Worm (Caenorhabditis elegans) whole organism, L1 larva: Measurements from ENCODE around the gene unc-24.

Source experiments
- C04F5.9 ChIP-seq: sonication (generic microtip); optimal IDR thresholded peaks from 2 replicates; lab custom pipeline; 2016; ENCODE audit warnings: missing genetic modification characterization, missing compliant biosample characterization
- aha-1 ChIP-seq: fragments of 150-350 bp; optimal IDR thresholded peaks from 2 replicates; lab custom pipeline; 2014; ENCODE audit warnings: missing biosample characterization, missing genetic modification characterization
- alr-1 ChIP-seq: fragments of 200-800 bp; sonication (Bioruptor generic); optimal IDR thresholded peaks from 2 replicates; lab custom pipeline; 2018; ENCODE audit warnings: borderline replicate concordance, mild to moderate bottlenecking, missing genetic modification characterization, missing compliant biosample characterization
- aly-2 ChIP-seq: fragments of 150-350 bp; optimal IDR thresholded peaks from 2 replicates; lab custom pipeline; 2014; ENCODE audit warnings: missing biosample characterization, missing genetic modification characterization
- blmp-1 ChIP-seq: fragments of 150-350 bp; optimal IDR thresholded peaks from 2 replicates; lab custom pipeline; 2014; ENCODE audit warnings: missing biosample characterization, missing genetic modification characterization
- ceh-82 ChIP-seq, 3 experiments: fragments of 150-350 bp in 1 of 3; sonication (generic microtip) in 2 of 3; optimal IDR thresholded peaks; 2 replicates each; lab custom pipeline; 2014 to 2017; ENCODE audit warnings: missing biosample characterization in 3 of 3, missing genetic modification characterization in 3 of 3
- ceh-88 ChIP-seq: fragments of 200-800 bp; sonication (Bioruptor generic); IDR thresholded peaks from 2 replicates; pipeline ENCODE4 v1.3.6; 2022; ENCODE audit warnings: missing genetic modification characterization, missing compliant biosample characterization
- dsc-1 ChIP-seq: sonication (generic microtip); optimal IDR thresholded peaks from 2 replicates; lab custom pipeline; 2016; ENCODE audit warnings: mild to moderate bottlenecking, missing genetic modification characterization, missing compliant biosample characterization
- efl-1 ChIP-seq, 4 experiments: fragments of 150-350 bp; optimal IDR thresholded peaks in 3 of 4; peaks in 1 of 4; 1 replicate in 1 of 4; 2 replicates in 3 of 4; lab custom pipeline; 2014; ENCODE audit warnings: missing biosample characterization in 2 of 4, missing genetic modification characterization in 2 of 4, missing genetic modification reagents in 2 of 4
- egl-27 ChIP-seq, 2 experiments: fragments of 150-350 bp in 1 of 2; sonication (generic microtip); optimal IDR thresholded peaks; 3 replicates each; lab custom pipeline; 2017 to 2018; ENCODE audit warnings: missing biosample characterization in 2 of 2, missing genetic modification characterization in 2 of 2, missing genetic modification reagents in 2 of 2
- elt-2 ChIP-seq: sonication (generic microtip); optimal IDR thresholded peaks from 2 replicates; lab custom pipeline; 2016; ENCODE audit warnings: missing genetic modification characterization, mild to moderate bottlenecking, inconsistent platforms, missing compliant biosample characterization, missing genetic modification reagents
- elt-3 ChIP-seq, 6 experiments: fragments of 150-350 bp in 1 of 6; sonication (generic microtip); optimal IDR thresholded peaks; 2 replicates each; lab custom pipeline; 2017 to 2018; ENCODE audit warnings: missing biosample characterization in 6 of 6, missing genetic modification characterization in 6 of 6, inconsistent platforms in 1 of 6
- fkh-10 ChIP-seq: sonication (generic microtip); optimal IDR thresholded peaks from 2 replicates; lab custom pipeline; 2017; ENCODE audit warnings: missing biosample characterization, missing genetic modification reagents, missing genetic modification characterization
- fos-1 ChIP-seq: fragments of 150-350 bp; optimal IDR thresholded peaks from 2 replicates; lab custom pipeline; 2014; ENCODE audit warnings: missing biosample characterization, missing genetic modification characterization
- isw-1 ChIP-seq: fragments of 200-800 bp; sonication (Bioruptor generic); IDR thresholded peaks from 2 replicates; pipeline ENCODE4 v1.3.6; 2022; ENCODE audit warnings: missing genetic modification characterization, missing compliant biosample characterization
- lin-39 ChIP-seq: fragments of 150-350 bp; optimal IDR thresholded peaks from 2 replicates; lab custom pipeline; 2014; ENCODE audit warnings: missing biosample characterization, missing genetic modification reagents, missing genetic modification characterization
- lsy-2 ChIP-seq, 2 experiments: fragments of 150-350 bp; optimal IDR thresholded peaks; 2 replicates each; lab custom pipeline; 2014; ENCODE audit warnings: missing biosample characterization in 2 of 2, missing genetic modification characterization in 2 of 2
- mdl-1 ChIP-seq, 2 experiments: fragments of 150-350 bp; optimal IDR thresholded peaks; 2 replicates each; lab custom pipeline; 2014 to 2017; ENCODE audit warnings: missing biosample characterization in 2 of 2, missing genetic modification characterization in 2 of 2, inconsistent platforms in 1 of 2
- mef-2 ChIP-seq: fragments of 150-350 bp; optimal IDR thresholded peaks from 2 replicates; lab custom pipeline; 2014; ENCODE audit warnings: missing biosample characterization, missing genetic modification characterization
- mep-1 ChIP-seq: fragments of 150-350 bp; optimal IDR thresholded peaks from 2 replicates; lab custom pipeline; 2014; ENCODE audit warnings: missing biosample characterization, missing genetic modification characterization
- nhr-11 ChIP-seq: fragments of 150-350 bp; optimal IDR thresholded peaks from 2 replicates; lab custom pipeline; 2014; ENCODE audit warnings: missing biosample characterization, missing genetic modification characterization
- nhr-12 ChIP-seq: sonication (generic microtip); optimal IDR thresholded peaks from 2 replicates; lab custom pipeline; 2017; ENCODE audit warnings: missing biosample characterization, missing genetic modification characterization
- nhr-28 ChIP-seq: fragments of 150-350 bp; optimal IDR thresholded peaks from 2 replicates; lab custom pipeline; 2014; ENCODE audit warnings: missing biosample characterization, missing genetic modification characterization
- nhr-47 ChIP-seq: sonication (generic microtip); optimal IDR thresholded peaks from 2 replicates; lab custom pipeline; 2016; ENCODE audit warnings: mild to moderate bottlenecking, missing genetic modification characterization, moderate library complexity, missing compliant biosample characterization
- nhr-71 ChIP-seq: sonication (generic microtip); optimal IDR thresholded peaks from 2 replicates; lab custom pipeline; 2016; ENCODE audit warnings: mild to moderate bottlenecking, missing genetic modification characterization, moderate library complexity, missing compliant biosample characterization
- nhr-85 ChIP-seq: sonication (generic microtip); peaks from one replicate; lab custom pipeline; 2016; ENCODE audit warnings: missing genetic modification characterization, inconsistent platforms, missing compliant biosample characterization
- nhr-90 ChIP-seq: sonication (generic microtip); optimal IDR thresholded peaks from 2 replicates; lab custom pipeline; 2016; ENCODE audit warnings: mild to moderate bottlenecking, missing genetic modification characterization, missing compliant biosample characterization; ENCODE audit not compliant: poor library complexity
- pax-3 ChIP-seq: fragments of 200-800 bp; sonication (Bioruptor generic); optimal IDR thresholded peaks from 2 replicates; lab custom pipeline; 2018; ENCODE audit warnings: mild to moderate bottlenecking, missing genetic modification characterization, moderate library complexity, missing compliant biosample characterization
- pqm-1 ChIP-seq: sonication (generic microtip); optimal IDR thresholded peaks from 3 replicates; lab custom pipeline; 2017; ENCODE audit warnings: missing biosample characterization, missing genetic modification characterization
- rnt-1 ChIP-seq: sonication (generic microtip); optimal IDR thresholded peaks from 2 replicates; lab custom pipeline; 2016; ENCODE audit warnings: mild to moderate bottlenecking, missing genetic modification characterization, moderate library complexity, missing compliant biosample characterization
- tbx-2 ChIP-seq: sonication (generic microtip); optimal IDR thresholded peaks from 2 replicates; lab custom pipeline; 2016; ENCODE audit warnings: missing genetic modification characterization, missing compliant biosample characterization
- tlp-1 ChIP-seq: fragments of 150-350 bp; optimal IDR thresholded peaks from 2 replicates; lab custom pipeline; 2014; ENCODE audit warnings: missing biosample characterization, missing genetic modification characterization
- unc-30 ChIP-seq: sonication (generic microtip); optimal IDR thresholded peaks from 2 replicates; lab custom pipeline; 2017; ENCODE audit warnings: missing biosample characterization, missing genetic modification characterization
- unc-98 ChIP-seq: fragments of 200-800 bp; sonication (Bioruptor generic); IDR thresholded peaks from 2 replicates; pipeline ENCODE4 v1.3.6; 2022; ENCODE audit warnings: missing genetic modification characterization, missing compliant biosample characterization
- xbp-1 ChIP-seq: sonication (generic microtip); optimal IDR thresholded peaks from 2 replicates; lab custom pipeline; 2016; ENCODE audit warnings: missing genetic modification characterization, missing compliant biosample characterization
- zag-1 ChIP-seq: fragments of 150-350 bp; optimal IDR thresholded peaks from 2 replicates; lab custom pipeline; 2014; ENCODE audit warnings: missing biosample characterization, missing genetic modification characterization
- zip-4 ChIP-seq: fragments of 200-800 bp; sonication (Bioruptor generic); optimal IDR thresholded peaks from 2 replicates; lab custom pipeline; 2018; ENCODE audit warnings: mild to moderate bottlenecking, missing genetic modification characterization, moderate library complexity, missing compliant biosample characterization
- ztf-11 ChIP-seq, 2 experiments: sonication (generic microtip); optimal IDR thresholded peaks; 2 replicates each; lab custom pipeline; 2016 to 2017; ENCODE audit warnings: missing genetic modification characterization in 2 of 2, missing biosample characterization in 1 of 2, missing compliant biosample characterization in 1 of 2
- ztf-4 ChIP-seq: fragments of 150-350 bp; optimal IDR thresholded peaks from 2 replicates; lab custom pipeline; 2014; ENCODE audit warnings: missing biosample characterization, missing genetic modification characterization

Gene unc-24

DNA sequence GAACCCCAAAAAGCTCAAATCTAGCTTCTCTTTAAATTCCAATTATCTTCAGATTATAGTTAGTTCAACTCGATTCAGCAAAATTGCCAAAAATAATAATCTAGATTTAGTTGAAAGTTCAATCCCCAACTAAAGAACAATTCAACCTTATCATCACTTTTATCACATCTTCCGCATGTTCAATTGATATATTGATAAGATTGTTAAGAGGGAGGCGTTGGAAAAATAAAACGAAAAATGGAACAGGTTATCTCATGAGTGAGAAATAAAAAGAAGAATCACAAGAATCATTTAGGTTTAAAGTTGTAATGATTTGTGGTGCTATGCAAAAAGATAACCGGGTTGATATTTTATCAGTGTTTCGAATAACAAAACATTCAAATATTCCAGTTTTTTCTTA is 6.1 kb downstream of the unc-24 start:
- TF ChIP-seq elt-3 (tag; optimal IDR thresholded peaks at IDR 0.05; lab: Kevin White, UChicago) = peak in 5 of 6 experiments; percentile 31 to 99 (median 85)
- TF ChIP-seq elt-2 (tag; lab: Kevin White, UChicago) = peak; percentile 2
- peak; percentile 55 for TF ChIP-seq blmp-1 (tag; lab: Kevin White, UChicago)
- TF ChIP-seq rnt-1 (tag; lab: Kevin White, UChicago) = no peak
- no peak for TF ChIP-seq zip-4

DNA sequence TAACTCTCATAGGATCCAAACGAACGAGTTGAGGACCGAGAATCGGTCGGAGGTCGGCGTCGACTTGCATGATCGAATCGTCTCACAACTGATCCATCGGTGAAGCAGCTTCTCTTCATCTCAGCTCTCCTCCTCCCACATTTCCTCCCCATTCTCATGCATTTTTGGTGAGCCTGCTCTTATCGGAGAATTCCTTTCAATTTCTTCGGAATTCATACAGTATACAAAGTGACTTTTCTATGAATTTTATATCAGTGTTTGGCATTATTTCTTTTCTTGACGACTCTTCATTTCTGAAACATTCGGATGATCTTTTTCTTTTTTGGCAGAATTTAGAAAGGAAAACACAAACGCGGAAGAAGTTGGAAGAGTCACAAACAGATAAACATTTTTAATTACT is 7.4 kb downstream of the unc-24 start, which contains the start of gene mec-17:
TSS of gene mec-17 (minus strand) at position 101 of the 400 bp plus-strand sequence.
- TF ChIP-seq egl-27 (tag; optimal IDR thresholded peaks at IDR 0.05; lab: Kevin White, UChicago) (no peak), C04F5.9 (no peak), nhr-90 (tag; lab: Kevin White, UChicago) (no peak), mdl-1 (tag; optimal IDR thresholded peaks at IDR 0.05; lab: Kevin White, UChicago) (no peak), ztf-11 (tag; optimal IDR thresholded peaks at IDR 0.05; lab: Kevin White, UChicago) (no peak), ztf-4 (tag; lab: Kevin White, UChicago) (no peak), unc-30 (tag; lab: Kevin White, UChicago) (no peak), zag-1 (no peak), pax-3 (no peak), aly-2 (tag; lab: Kevin White, UChicago) (no peak), mef-2 (no peak), fos-1 (tag; lab: Kevin White, UChicago) (no peak), unc-98 (GFP tag; lab: Robert Waterston, UW) (no peak), nhr-28 (no peak), zip-4 (no peak), ceh-82 (tag; optimal IDR thresholded peaks at IDR 0.05; lab: Kevin White, UChicago) (no peak), fkh-10 (GFP tag; lab: Kevin White, UChicago) (no peak), dsc-1 (tag; lab: Kevin White, UChicago) (no peak), isw-1 (no peak), tbx-2 (tag; lab: Kevin White, UChicago) (no peak)

DNA sequence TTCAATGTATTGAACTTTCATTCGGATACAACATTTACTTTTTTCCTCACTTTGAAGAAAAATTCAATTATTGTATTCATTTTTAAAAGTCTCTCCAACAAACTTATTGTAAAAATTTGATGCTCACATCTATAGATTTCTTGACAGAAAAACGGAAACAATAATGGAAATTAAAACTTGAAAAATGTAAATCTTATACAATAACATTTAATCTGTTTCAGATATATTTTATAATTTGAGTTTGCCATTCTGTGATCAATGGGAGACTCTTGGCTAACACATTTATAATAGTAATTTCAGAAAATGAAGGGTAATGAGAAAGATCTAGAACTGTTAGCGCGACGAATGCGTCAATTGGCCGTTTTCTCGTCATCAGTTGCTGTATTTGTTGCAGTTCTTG is 8.7 kb downstream of the unc-24 start, which contains the start of gene col-115:
TSS of gene col-115 (plus strand) at position 301 of the 400 bp plus-strand sequence.
- no peak for TF ChIP-seq xbp-1 (tag; lab: Kevin White, UChicago)

DNA sequence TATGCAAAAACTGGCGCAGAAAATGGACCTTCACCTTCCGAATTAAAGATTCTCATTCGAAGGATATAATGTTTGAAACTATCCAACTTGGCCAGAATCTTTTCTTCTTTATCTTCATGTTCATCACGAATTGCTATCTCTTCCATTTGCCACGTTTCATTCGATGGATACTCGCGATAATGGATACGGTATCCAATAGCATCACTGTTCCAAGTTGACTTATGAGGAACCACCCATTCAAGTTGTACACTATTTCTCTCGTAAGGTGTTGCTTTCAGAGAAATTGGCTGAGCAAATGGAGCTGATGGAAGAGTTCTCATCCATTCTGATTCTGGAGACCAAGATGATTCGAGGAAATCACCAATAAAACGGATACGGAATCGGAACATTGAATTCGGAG is 15.0 kb downstream of the unc-24 start:
- TF ChIP-seq unc-30 (tag; lab: Kevin White, UChicago) (no peak), alr-1 (tag; lab: Kevin White, UChicago) (no peak), aha-1 (tag; lab: Kevin White, UChicago) (no peak), tlp-1 (tag; lab: Kevin White, UChicago) (no peak), efl-1 (optimal IDR thresholded peaks at IDR 0.05; lab: Kevin White, UChicago) (no peak), efl-1 (GFP tag; optimal IDR thresholded peaks at IDR 0.05 in 1 of 2; lab: Kevin White, UChicago) (peak in 1 of 2 experiments; percentile 51), lin-39 (tag; lab: Kevin White, UChicago) (no peak), nhr-47 (tag; lab: Kevin White, UChicago) (no peak)

DNA sequence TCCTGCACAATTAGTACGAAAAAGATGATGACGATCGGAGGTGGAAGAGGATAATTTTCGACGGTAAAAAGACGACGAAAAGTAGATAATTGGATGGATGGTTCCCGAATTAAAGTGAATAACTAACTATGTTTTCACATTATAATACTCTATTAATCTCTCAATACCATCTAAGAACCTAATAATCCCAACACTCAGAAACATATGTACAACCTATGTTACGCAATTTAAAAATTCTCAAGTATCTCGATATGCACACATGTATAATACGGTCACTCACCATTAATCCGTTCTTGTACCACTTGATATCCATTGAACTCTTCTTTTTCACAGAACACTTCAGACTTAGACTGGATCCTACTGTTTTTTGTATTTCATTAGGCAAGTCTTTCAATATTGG is 21.1 kb downstream of the unc-24 start:
- TF ChIP-seq pqm-1 (tag; lab: Kevin White, UChicago) = no peak
- no peak for TF ChIP-seq tbx-2 (tag; lab: Kevin White, UChicago)
- TF ChIP-seq ceh-88 = no peak
- peak; percentile 43 for TF ChIP-seq blmp-1 (tag; lab: Kevin White, UChicago)
- TF ChIP-seq nhr-85 (tag; lab: Kevin White, UChicago) = peak; percentile 75
- no peak for TF ChIP-seq nhr-71 (tag; lab: Kevin White, UChicago)
- TF ChIP-seq nhr-11 (tag; lab: Kevin White, UChicago) = no peak
- TF ChIP-seq dsc-1 (tag; lab: Kevin White, UChicago) = no peak
- no peak for TF ChIP-seq nhr-47 (tag; lab: Kevin White, UChicago)
- no peak for TF ChIP-seq lsy-2 (tag; optimal IDR thresholded peaks at IDR 0.05; lab: Kevin White, UChicago)
- TF ChIP-seq mep-1 (tag; lab: Kevin White, UChicago) = no peak
- TF ChIP-seq nhr-12 (tag; lab: Kevin White, UChicago) = no peak
